Fruit fly (Drosophila melanogaster) whole organism, adult: Measurements from ENCODE around the gene CG8924.

ENCODE experiments used
- CG11617 ChIP-seq: fragments of 200-800 bp; sonication (Bioruptor generic); optimal IDR thresholded peaks from 2 replicates; lab custom pipeline; 2017; ENCODE audit warnings: mild to moderate bottlenecking, missing biosample characterization, missing genetic modification reagents, missing genetic modification characterization
- Crg-1 ChIP-seq: fragments of 200-800 bp; sonication (Bioruptor generic); optimal IDR thresholded peaks from 2 replicates; lab custom pipeline; 2016; ENCODE audit warnings: missing biosample characterization, missing genetic modification characterization
- bab1 ChIP-seq: fragments of 200-800 bp; sonication (Bioruptor generic); optimal IDR thresholded peaks from 3 replicates; lab custom pipeline; 2019; ENCODE audit warnings: missing biosample characterization, mild to moderate bottlenecking, missing genetic modification characterization, moderate library complexity

DNA sequence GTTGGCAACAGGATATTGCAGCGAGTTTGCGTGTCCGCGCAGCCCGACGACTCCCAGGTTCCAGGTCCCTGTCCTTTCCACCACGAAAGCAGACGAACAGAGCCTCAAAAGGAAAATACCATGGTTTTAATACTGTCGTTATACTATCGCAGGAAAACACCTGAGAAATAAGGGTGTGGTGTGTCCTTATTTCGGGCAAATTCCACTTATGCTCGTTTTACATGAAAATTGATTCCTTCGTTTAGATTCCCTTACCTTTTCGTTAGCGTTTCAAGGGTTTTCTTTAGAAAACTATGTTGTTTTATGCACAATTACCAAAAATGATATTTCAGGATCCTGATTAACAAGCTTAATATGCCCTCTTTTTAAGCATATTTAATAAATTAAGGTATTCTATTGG is 42.0 kb downstream of the CG8924 start, which contains the start of gene Cep164:
- TF ChIP-seq CG11617 (GFP tag; lab: Kevin White, UChicago) (no peak), bab1 (GFP tag; lab: Kevin White, UChicago) (no peak), Crg-1 (GFP tag; lab: Kevin White, UChicago) (no peak)
